Worm (Caenorhabditis elegans): ENCODE measurements around the gene daf-9.

DNA sequence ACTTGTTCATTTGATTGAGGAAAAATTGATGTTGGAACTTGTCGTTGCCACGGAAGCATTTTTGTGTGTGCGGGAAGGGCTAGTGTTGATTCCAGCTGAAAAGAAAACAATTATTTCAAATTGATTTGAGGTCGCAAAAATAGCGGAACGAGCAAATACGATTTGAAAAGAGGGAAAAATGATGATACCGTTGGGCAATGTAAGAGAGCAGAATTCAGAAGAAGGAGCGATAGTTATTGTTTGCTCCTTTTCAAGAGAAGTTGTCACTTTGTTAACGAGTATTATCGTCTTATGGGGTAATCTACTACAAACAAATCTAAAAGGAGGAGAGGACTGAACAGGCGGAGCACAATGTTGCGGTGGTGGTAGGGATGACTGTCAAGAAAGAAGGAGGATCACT is 36.3 kb upstream of the daf-9 start, which contains the start of gene odd-2:
- TF ChIP-seq nhr-48 (tag; optimal IDR thresholded peaks at IDR 0.05) (no peak), ZK337.2 (GFP tag; IDR thresholded peaks at IDR 0.05) (no peak), Y75B8A.6 (GFP tag; IDR thresholded peaks at IDR 0.05) (no peak), zip-2 (tag; optimal IDR thresholded peaks at IDR 0.05) (no peak), daf-12 (tag; optimal IDR thresholded peaks at IDR 0.05) (no peak), hlh-30 (tag; optimal IDR thresholded peaks at IDR 0.05; ENCODE audit: insufficient read depth) (no peak), nhr-237 (tag; optimal IDR thresholded peaks at IDR 0.05) (no peak), nhr-76 (tag; optimal IDR thresholded peaks at IDR 0.05) (no peak), lin-39 (tag; optimal IDR thresholded peaks at IDR 0.05) (no peak)
